Fruit fly (Drosophila melanogaster): ENCODE data around the gene Culd.

Gene Culd

DNA sequence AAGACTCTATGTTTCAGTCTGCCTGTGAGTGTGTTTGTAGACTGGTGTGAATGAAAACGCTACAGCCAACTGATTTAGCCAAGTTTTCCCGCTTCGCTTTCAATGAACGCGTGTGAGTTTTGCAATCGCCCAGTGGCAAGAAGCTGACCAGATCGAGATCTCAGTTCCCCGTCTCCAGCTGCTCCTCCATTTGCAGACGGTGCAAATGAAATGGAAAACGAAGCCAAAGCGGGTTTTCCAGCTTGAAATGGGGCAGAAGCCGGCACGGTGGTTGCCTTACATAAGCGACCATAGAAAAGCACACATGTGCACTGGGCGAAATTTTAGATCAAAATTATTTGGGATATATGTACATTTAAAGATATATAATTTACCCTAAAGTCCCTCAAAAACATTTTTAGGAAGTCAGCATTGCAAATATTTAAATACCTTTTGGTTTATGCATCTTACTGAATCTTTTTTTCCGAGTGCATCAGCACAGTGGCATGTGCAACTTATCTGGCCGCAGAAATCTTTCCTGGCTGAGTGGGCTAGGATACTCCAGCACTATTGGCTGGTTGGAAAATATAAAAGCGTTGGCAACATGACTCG lies 37.1 kb downstream of the Culd start, which contains the start of gene CG43059:
TSS of gene CG43059 (minus strand) at position 51 of the 591 bp plus-strand sequence.
- no peak for TF ChIP-seq Bdp1 (GFP tag; optimal IDR thresholded peaks at IDR 0.05)
- TF ChIP-seq CG15696 (tag; optimal IDR thresholded peaks at IDR 0.05): no peak
- no peak for TF ChIP-seq sd (tag; optimal IDR thresholded peaks at IDR 0.05)
- no peak for TF ChIP-seq CG31441 (GFP tag; IDR thresholded peaks at IDR 0.05)
- TF ChIP-seq tll (GFP tag; optimal IDR thresholded peaks at IDR 0.05): no peak
- peak in 1 of 2 experiments; percentile 5 for TF ChIP-seq bsh (GFP tag; optimal IDR thresholded peaks at IDR 0.05)
- TF ChIP-seq NK7.1 (GFP tag; optimal IDR thresholded peaks at IDR 0.05): no peak
- peak; percentile 22 for TF ChIP-seq gem (tag; optimal IDR thresholded peaks at IDR 0.05)
- no peak for TF ChIP-seq lilli (GFP tag; optimal IDR thresholded peaks at IDR 0.05)
- TF ChIP-seq pb (GFP tag; optimal IDR thresholded peaks at IDR 0.05): no peak
- TF ChIP-seq exex (tag; optimal IDR thresholded peaks at IDR 0.05): no peak
- no peak for TF ChIP-seq CG10274 (GFP tag; optimal IDR thresholded peaks at IDR 0.05)
- TF ChIP-seq CG13296 (GFP tag; optimal IDR thresholded peaks at IDR 0.05): no peak
- TF ChIP-seq fd96Cb (tag; optimal IDR thresholded peaks at IDR 0.05): no peak
- TF ChIP-seq Hsf (GFP tag; optimal IDR thresholded peaks at IDR 0.05): no peak
- TF ChIP-seq salm (tag; optimal IDR thresholded peaks at IDR 0.05): no peak
- peak; percentile 32 for TF ChIP-seq Blimp-1 (GFP tag; optimal IDR thresholded peaks at IDR 0.05)
- no peak for TF ChIP-seq fd3F (GFP tag; optimal IDR thresholded peaks at IDR 0.05)
- TF ChIP-seq Med (GFP tag): peak; percentile 53
- TF ChIP-seq CG7928 (GFP tag; optimal IDR thresholded peaks at IDR 0.05): no peak
- peak; percentile 1 for TF ChIP-seq CG17359 (tag; optimal IDR thresholded peaks at IDR 0.05)
- TF ChIP-seq prd (optimal IDR thresholded peaks at IDR 0.05): no peak
- TF ChIP-seq prd (GFP tag; IDR thresholded peaks at IDR 0.05): peak; percentile 29; the same call in 1 of the 3 replicates
- TF ChIP-seq Taf1 (GFP tag; IDR thresholded peaks at IDR 0.05): no peak
- TF ChIP-seq slbo (GFP tag; IDR thresholded peaks at IDR 0.05): no peak
- TF ChIP-seq oc (tag; optimal IDR thresholded peaks at IDR 0.05): no peak
- no peak for TF ChIP-seq hbn (GFP tag; IDR thresholded peaks at IDR 0.05; ENCODE audit: partially characterized antibody)
- TF ChIP-seq Sox102F (GFP tag; optimal IDR thresholded peaks at IDR 0.05): peak; percentile 34
- peak; percentile 1 for TF ChIP-seq CG2712 (tag; optimal IDR thresholded peaks at IDR 0.05)
- TF ChIP-seq CG11504 (tag; optimal IDR thresholded peaks at IDR 0.05): peak; percentile 35
- 0 out of 2 replicates have a peak, but pooled peaks have one; percentile 15 for TF ChIP-seq E2f1 (GFP tag; IDR thresholded peaks at IDR 0.05)
- TF ChIP-seq CG1024 (GFP tag; IDR thresholded peaks at IDR 0.05): no peak
- 0 out of 3 replicates have a peak, but pooled peaks have one; percentile 9 for TF ChIP-seq row (GFP tag; IDR thresholded peaks at IDR 0.05)
- no peak for TF ChIP-seq H2.0 (GFP tag; IDR thresholded peaks at IDR 0.05)
- TF ChIP-seq CG13775 (GFP tag; optimal IDR thresholded peaks at IDR 0.05): no peak
- TF ChIP-seq CG3995 (GFP tag; optimal IDR thresholded peaks at IDR 0.05): no peak
- TF ChIP-seq gcm (GFP tag; optimal IDR thresholded peaks at IDR 0.05): no peak
- TF ChIP-seq CG4360 (GFP tag; IDR thresholded peaks at IDR 0.05): no peak
- TF ChIP-seq kni (GFP tag; optimal IDR thresholded peaks at IDR 0.05): no peak
- TF ChIP-seq kay (GFP tag; optimal IDR thresholded peaks at IDR 0.05): no peak
- no peak for TF ChIP-seq CG14014 (GFP tag; IDR thresholded peaks at IDR 0.05)
- TF ChIP-seq sug (tag; optimal IDR thresholded peaks at IDR 0.05): no peak
- TF ChIP-seq Awh (GFP tag; IDR thresholded peaks at IDR 0.05): 0 out of 2 replicates have a peak, but pooled peaks have one; percentile 29
- TF ChIP-seq CG18764 (GFP tag; optimal IDR thresholded peaks at IDR 0.05): no peak
- TF ChIP-seq CG1603 (tag; optimal IDR thresholded peaks at IDR 0.05): peak; percentile 28
- TF ChIP-seq pzg (GFP tag; optimal IDR thresholded peaks at IDR 0.05): no peak
- peak; percentile 92 for TF ChIP-seq Drgx (GFP tag; IDR thresholded peaks at IDR 0.05)
- TF ChIP-seq Eip74EF (GFP tag; optimal IDR thresholded peaks at IDR 0.05): no peak
- TF ChIP-seq Hr51 (GFP tag; optimal IDR thresholded peaks at IDR 0.05): peak in 1 of 2 experiments; percentile 28

Data from whole organism, embryonic.